Fruit fly (Drosophila melanogaster): ENCODE data around the gene CG6959.

The CG6959 gene

dm6 chr3R:11818930-11819639 is 50.2 kb downstream of the CG6959 start, which contains the start of the genes COX5A and glo:
Gene COX5A (plus strand): TSS chr3R:11819359.
Gene glo (minus strand): TSS chr3R:11819420.
- no peak for TF ChIP-seq CG4318 (GFP tag; optimal IDR thresholded peaks at IDR 0.05)
- peak; percentile 34 for TF ChIP-seq fkh (GFP tag; optimal IDR thresholded peaks at IDR 0.05)
- TF ChIP-seq net (GFP tag; optimal IDR thresholded peaks at IDR 0.05) = no peak
- no peak for TF ChIP-seq dsx (GFP tag; optimal IDR thresholded peaks at IDR 0.05; ENCODE audit: poor library complexity, severe bottlenecking)
- TF ChIP-seq CG3032 (tag; optimal IDR thresholded peaks at IDR 0.05) = peak; percentile 52
- peak; percentile 79 for TF ChIP-seq Sox14 (GFP tag; optimal IDR thresholded peaks at IDR 0.05)
- peak; percentile 43 for TF ChIP-seq fd85E (GFP tag; optimal IDR thresholded peaks at IDR 0.05)
- TF ChIP-seq dac (GFP tag; optimal IDR thresholded peaks at IDR 0.05) = peak; percentile 15
- peak; percentile 51 for TF ChIP-seq CG6792 (GFP tag; optimal IDR thresholded peaks at IDR 0.05)
- peak; percentile 17 for TF ChIP-seq CG34406 (GFP tag; optimal IDR thresholded peaks at IDR 0.05)
- no peak for TF ChIP-seq CG11294 (GFP tag; IDR thresholded peaks at IDR 0.05)
- TF ChIP-seq CG32006 (GFP tag; optimal IDR thresholded peaks at IDR 0.05) = no peak
- peak; percentile 63 for TF ChIP-seq svp (GFP tag)
- TF ChIP-seq CG3919 (GFP tag; optimal IDR thresholded peaks at IDR 0.05) = peak; percentile 56
- TF ChIP-seq CG6276 (GFP tag; optimal IDR thresholded peaks at IDR 0.05) = no peak
- TF ChIP-seq CG6854 (GFP tag; optimal IDR thresholded peaks at IDR 0.05) = peak; percentile 24
- TF ChIP-seq spab (GFP tag; optimal IDR thresholded peaks at IDR 0.05) = no peak
- no peak for TF ChIP-seq CG10631 (GFP tag; optimal IDR thresholded peaks at IDR 0.05)
- TF ChIP-seq ss (GFP tag; optimal IDR thresholded peaks at IDR 0.05) = no peak
- TF ChIP-seq CG11902 (GFP tag; optimal IDR thresholded peaks at IDR 0.05) = no peak
- no peak for TF ChIP-seq CG8632 (GFP tag; optimal IDR thresholded peaks at IDR 0.05)
- no peak for TF ChIP-seq pdm3 (GFP tag; optimal IDR thresholded peaks at IDR 0.05)
- TF ChIP-seq Ets21C (GFP tag; optimal IDR thresholded peaks at IDR 0.05) = peak; percentile 66
- TF ChIP-seq fd59A (GFP tag; optimal IDR thresholded peaks at IDR 0.05) = no peak
- no peak for TF ChIP-seq CG16779 (tag; optimal IDR thresholded peaks at IDR 0.05)
- peak; percentile 76 for TF ChIP-seq Hr4 (GFP tag; optimal IDR thresholded peaks at IDR 0.05)
- TF ChIP-seq esn (GFP tag; optimal IDR thresholded peaks at IDR 0.05) = peak; percentile 76
- no peak for TF ChIP-seq CG6808 (GFP tag; optimal IDR thresholded peaks at IDR 0.05)
- TF ChIP-seq CG8119 (GFP tag; IDR thresholded peaks at IDR 0.05) = peak; percentile 48; the same call in 1 of the 3 replicates
- TF ChIP-seq Hr38 (GFP tag; optimal IDR thresholded peaks at IDR 0.05) = no peak
- TF ChIP-seq OdsH (GFP tag; optimal IDR thresholded peaks at IDR 0.05) = peak; percentile 75
- TF ChIP-seq cyc (GFP tag; optimal IDR thresholded peaks at IDR 0.05) = peak; percentile 65
- TF ChIP-seq CG11762 (GFP tag; optimal IDR thresholded peaks at IDR 0.05; ENCODE audit: insufficient read depth) = no peak
- no peak for TF ChIP-seq Eip93F (GFP tag; optimal IDR thresholded peaks at IDR 0.05)
- no peak for TF ChIP-seq Met (GFP tag; optimal IDR thresholded peaks at IDR 0.05)
- TF ChIP-seq CG9139 (GFP tag; optimal IDR thresholded peaks at IDR 0.05) = no peak
- no peak for TF ChIP-seq Ets96B (tag; optimal IDR thresholded peaks at IDR 0.05)
- TF ChIP-seq Eip75B (GFP tag; optimal IDR thresholded peaks at IDR 0.05) = peak; percentile 68
- peak; percentile 84 for TF ChIP-seq Eip78C (GFP tag)
- TF ChIP-seq Sox15 (GFP tag; optimal IDR thresholded peaks at IDR 0.05) = peak; percentile 54
- TF ChIP-seq CG6163 (GFP tag; IDR thresholded peaks at IDR 0.05) = peak; percentile 69
- TF ChIP-seq salr (GFP tag; optimal IDR thresholded peaks at IDR 0.05) = no peak
- TF ChIP-seq Hr39 (GFP tag; optimal IDR thresholded peaks at IDR 0.05) = peak; percentile 74
- no peak for TF ChIP-seq Sox102F (GFP tag; optimal IDR thresholded peaks at IDR 0.05)
- TF ChIP-seq CG1621 (tag; optimal IDR thresholded peaks at IDR 0.05) = peak; percentile 34
- TF ChIP-seq lz (GFP tag; optimal IDR thresholded peaks at IDR 0.05) = peak; percentile 67
- peak; percentile 99 for TF ChIP-seq achi (GFP tag; optimal IDR thresholded peaks at IDR 0.05)
- peak; percentile 72 for TF ChIP-seq Smox (GFP tag; optimal IDR thresholded peaks at IDR 0.05)
- no peak; the same call in 2 of the 3 replicates for TF ChIP-seq eg (GFP tag; IDR thresholded peaks at IDR 0.05)
- TF ChIP-seq Blimp-1 (GFP tag; optimal IDR thresholded peaks at IDR 0.05) = no peak
- TF ChIP-seq CG10669 (GFP tag; optimal IDR thresholded peaks at IDR 0.05) = no peak

All from whole organism, prepupa.